Fruit fly (Drosophila melanogaster) whole organism, embryonic: ENCODE results near the gene CG4957.

Source experiments
- Atf-2 ChIP-seq: fragments of 200-800 bp; sonication (Bioruptor generic); optimal IDR thresholded peaks from 2 replicates; lab custom pipeline; 2016; ENCODE audit warnings: missing biosample characterization, missing genetic modification characterization
- CG10543 ChIP-seq: fragments of 200-800 bp; sonication (Bioruptor generic); optimal IDR thresholded peaks from 3 replicates; lab custom pipeline; 2017; ENCODE audit warnings: missing biosample characterization, mild to moderate bottlenecking, missing genetic modification characterization, moderate library complexity
- CG11085 ChIP-seq: fragments of 200-800 bp; sonication (Bioruptor generic); IDR thresholded peaks from 2 replicates; pipeline ENCODE4 v1.3.6; 2022; ENCODE audit warnings: missing biosample characterization, missing genetic modification characterization
- CG11093 ChIP-seq: fragments of 200-800 bp; sonication (Bioruptor generic); IDR thresholded peaks from 3 replicates; pipeline ENCODE4 v1.3.6; 2022; ENCODE audit warnings: missing biosample characterization, missing genetic modification characterization
- CG11247 ChIP-seq: fragments of 200-800 bp; sonication (Bioruptor generic); IDR thresholded peaks from 2 replicates; pipeline ENCODE4 v1.3.6; 2022; ENCODE audit warnings: missing biosample characterization, missing genetic modification characterization
- CG11456 ChIP-seq: fragments of 200-800 bp; sonication (Bioruptor generic); IDR thresholded peaks from 3 replicates; pipeline ENCODE4 v1.3.6; 2022; ENCODE audit warnings: missing biosample characterization, missing genetic modification characterization
- CG12659 ChIP-seq: fragments of 200-800 bp; sonication (Bioruptor generic); optimal IDR thresholded peaks from 3 replicates; lab custom pipeline; 2017; ENCODE audit warnings: mild to moderate bottlenecking, missing biosample characterization, missing genetic modification reagents, missing genetic modification characterization
- CG14014 ChIP-seq: fragments of 200-800 bp; sonication (Bioruptor generic); IDR thresholded peaks from 2 replicates; pipeline ENCODE4 v1.3.6; 2022; ENCODE audit warnings: missing biosample characterization, missing genetic modification characterization
- CG31388 ChIP-seq: fragments of 200-800 bp; sonication (Bioruptor generic); optimal IDR thresholded peaks from 2 replicates; lab custom pipeline; 2016; ENCODE audit warnings: missing biosample characterization, missing genetic modification characterization
- CG3281 ChIP-seq: fragments of 200-800 bp; sonication (Bioruptor generic); optimal IDR thresholded peaks from 3 replicates; lab custom pipeline; 2017; ENCODE audit warnings: missing biosample characterization, mild to moderate bottlenecking, missing genetic modification characterization
- CG43689 ChIP-seq: fragments of 200-800 bp; sonication (Bioruptor generic); IDR thresholded peaks from 2 replicates; pipeline ENCODE4 v1.3.6; 2022; ENCODE audit warnings: missing biosample characterization, missing genetic modification characterization
- CG5180 ChIP-seq: fragments of 200-800 bp; sonication (Bioruptor generic); optimal IDR thresholded peaks from 3 replicates; lab custom pipeline; 2017; ENCODE audit warnings: missing biosample characterization, missing genetic modification characterization, mild to moderate bottlenecking, moderate library complexity, missing genetic modification reagents
- CG6272 ChIP-seq: fragments of 200-800 bp; sonication (Bioruptor generic); IDR thresholded peaks from 2 replicates; pipeline ENCODE4 v1.3.6; 2022; ENCODE audit warnings: missing biosample characterization, missing genetic modification characterization
- CG6813 ChIP-seq: fragments of 200-800 bp; sonication (Bioruptor generic); optimal IDR thresholded peaks from 2 replicates; lab custom pipeline; 2017; ENCODE audit warnings: missing biosample characterization, missing genetic modification characterization, mild to moderate bottlenecking, moderate library complexity, missing genetic modification reagents
- Chrac-16 ChIP-seq: fragments of 200-800 bp; sonication (Bioruptor generic); optimal IDR thresholded peaks from 3 replicates; lab custom pipeline; 2016; ENCODE audit warnings: missing biosample characterization, missing genetic modification characterization
- D ChIP-seq, 2 experiments: fragments of 200-800 bp in 1 of 2; fragments of >200 bp in 1 of 2; sonication (Bioruptor generic) in 1 of 2; optimal IDR thresholded peaks; 2 replicates in 1 of 2; 3 replicates in 1 of 2; lab custom pipeline; 2017; ENCODE audit warnings: mild to moderate bottlenecking in 1 of 2, missing biosample characterization in 1 of 2, missing genetic modification characterization in 1 of 2, missing genetic modification reagents in 1 of 2
- Dll ChIP-seq: fragments of 200-800 bp; sonication (Bioruptor generic); IDR thresholded peaks from 4 replicates; pipeline ENCODE4 v1.3.6; 2022; ENCODE audit warnings: missing biosample characterization, missing genetic modification characterization; ENCODE audit not compliant: partially characterized antibody
- Doc3 ChIP-seq: fragments of 200-800 bp; sonication (Bioruptor generic); IDR thresholded peaks from 3 replicates; pipeline ENCODE4 v1.3.6; 2022; ENCODE audit warnings: missing biosample characterization, missing genetic modification characterization; ENCODE audit not compliant: partially characterized antibody
- Dp ChIP-seq: fragments of 200-800 bp; sonication (Bioruptor generic); optimal IDR thresholded peaks from 2 replicates; lab custom pipeline; 2018; ENCODE audit warnings: missing biosample characterization, mild to moderate bottlenecking, missing genetic modification characterization, moderate library complexity
- E2f2 ChIP-seq: fragments of 200-800 bp; sonication (Bioruptor generic); IDR thresholded peaks from 2 replicates; pipeline ENCODE4 v1.3.6; 2022; ENCODE audit warnings: missing biosample characterization, missing genetic modification characterization
- Gug ChIP-seq: fragments of 200-800 bp; sonication (Bioruptor generic); IDR thresholded peaks from 4 replicates; pipeline ENCODE4 v1.3.6; 2022; ENCODE audit warnings: missing biosample characterization, missing genetic modification characterization
- HmgD ChIP-seq: fragments of 200-800 bp; sonication (Bioruptor generic); optimal IDR thresholded peaks from 3 replicates; lab custom pipeline; 2016; ENCODE audit warnings: missing biosample characterization, missing genetic modification characterization
- HmgZ ChIP-seq: fragments of 200-800 bp; sonication (Bioruptor generic); optimal IDR thresholded peaks from 2 replicates; lab custom pipeline; 2018; ENCODE audit warnings: missing biosample characterization, mild to moderate bottlenecking, missing genetic modification characterization
- MESR4 ChIP-seq: fragments of 200-800 bp; sonication (Bioruptor generic); optimal IDR thresholded peaks from 2 replicates; lab custom pipeline; 2018; ENCODE audit warnings: missing biosample characterization, mild to moderate bottlenecking, missing genetic modification characterization, moderate library complexity
- Med ChIP-seq: fragments of 200-800 bp; sonication (Bioruptor generic); peaks from one replicate; lab custom pipeline; 2016; ENCODE audit warnings: missing biosample characterization, missing genetic modification characterization, mild to moderate bottlenecking, inconsistent platforms, moderate library complexity
- Meics ChIP-seq: fragments of 200-800 bp; sonication (Bioruptor generic); optimal IDR thresholded peaks from 2 replicates; lab custom pipeline; 2017; ENCODE audit warnings: missing biosample characterization, mild to moderate bottlenecking, missing genetic modification characterization
- Mes4 ChIP-seq: fragments of 200-800 bp; sonication (Bioruptor generic); optimal IDR thresholded peaks from 2 replicates; lab custom pipeline; 2016; ENCODE audit warnings: missing biosample characterization, missing genetic modification characterization
- Oaz ChIP-seq: fragments of 200-800 bp; sonication (Bioruptor generic); IDR thresholded peaks from 2 replicates; pipeline ENCODE4 v1.3.6; 2022; ENCODE audit warnings: missing biosample characterization, missing genetic modification characterization
- Pdp1 ChIP-seq, 2 experiments: fragments of 200-800 bp; sonication (Bioruptor generic); optimal IDR thresholded peaks; 3 replicates each; lab custom pipeline; 2016; ENCODE audit warnings: missing biosample characterization in 2 of 2, missing genetic modification characterization in 2 of 2, mild to moderate bottlenecking in 1 of 2, moderate library complexity in 1 of 2
- Ravus ChIP-seq: fragments of 200-800 bp; sonication (Bioruptor generic); IDR thresholded peaks from 2 replicates; pipeline ENCODE4 v1.3.6; 2022; ENCODE audit warnings: missing biosample characterization, missing genetic modification characterization
- Rx ChIP-seq: fragments of 200-800 bp; sonication (Bioruptor generic); IDR thresholded peaks from 2 replicates; pipeline ENCODE4 v1.3.6; 2022; ENCODE audit warnings: missing biosample characterization, missing genetic modification characterization
- dm ChIP-seq: fragments of 200-800 bp; sonication (Bioruptor generic); optimal IDR thresholded peaks from 3 replicates; lab custom pipeline; 2016; ENCODE audit warnings: missing biosample characterization, missing genetic modification characterization
- gcm ChIP-seq: fragments of 200-800 bp; sonication (Bioruptor generic); optimal IDR thresholded peaks from 2 replicates; lab custom pipeline; 2019; ENCODE audit warnings: missing biosample characterization, mild to moderate bottlenecking, missing genetic modification characterization, moderate library complexity
- gfzf ChIP-seq: fragments of 200-800 bp; sonication (Bioruptor generic); optimal IDR thresholded peaks from 2 replicates; lab custom pipeline; 2016; ENCODE audit warnings: missing biosample characterization, mild to moderate bottlenecking, missing genetic modification characterization, moderate library complexity
- hkb ChIP-seq, 2 experiments: fragments of 200-800 bp in 1 of 2; fragments of >200 bp in 1 of 2; sonication (Bioruptor generic) in 1 of 2; IDR thresholded peaks in 1 of 2; optimal IDR thresholded peaks in 1 of 2; 2 replicates each; pipeline versions ENCODE4 v1.3.6 to Lab custom; 2017 to 2022; ENCODE audit warnings: missing biosample characterization in 1 of 2, missing genetic modification characterization in 1 of 2
- inv ChIP-seq: fragments of 200-800 bp; sonication (Bioruptor generic); IDR thresholded peaks from 2 replicates; pipeline ENCODE4 v1.3.6; 2022; ENCODE audit warnings: missing biosample characterization, missing genetic modification characterization; ENCODE audit not compliant: partially characterized antibody
- kni ChIP-seq: fragments of 200-800 bp; sonication (Bioruptor generic); optimal IDR thresholded peaks from 3 replicates; lab custom pipeline; 2017; ENCODE audit warnings: mild to moderate bottlenecking, missing biosample characterization, missing genetic modification reagents, missing genetic modification characterization
- lbe ChIP-seq: fragments of 200-800 bp; sonication (Bioruptor generic); optimal IDR thresholded peaks from 2 replicates; lab custom pipeline; 2016; ENCODE audit warnings: missing biosample characterization, mild to moderate bottlenecking, missing genetic modification characterization
- pfk ChIP-seq: fragments of 200-800 bp; sonication (Bioruptor generic); optimal IDR thresholded peaks from 2 replicates; lab custom pipeline; 2018; ENCODE audit warnings: missing biosample characterization, mild to moderate bottlenecking, missing genetic modification characterization, moderate library complexity
- phol ChIP-seq: fragments of 200-800 bp; sonication (Bioruptor generic); optimal IDR thresholded peaks from 3 replicates; lab custom pipeline; 2018; ENCODE audit warnings: missing biosample characterization, mild to moderate bottlenecking, missing genetic modification characterization, moderate library complexity
- run ChIP-seq: fragments of 200-800 bp; sonication (Bioruptor generic); optimal IDR thresholded peaks from 3 replicates; lab custom pipeline; 2018; ENCODE audit warnings: missing biosample characterization, mild to moderate bottlenecking, missing genetic modification characterization
- salm ChIP-seq: fragments of 200-800 bp; sonication (Bioruptor generic); optimal IDR thresholded peaks from 2 replicates; lab custom pipeline; 2018; ENCODE audit warnings: missing biosample characterization, mild to moderate bottlenecking, missing genetic modification characterization
- seq ChIP-seq: fragments of 200-800 bp; sonication (Bioruptor generic); IDR thresholded peaks from 2 replicates; pipeline ENCODE4 v1.3.6; 2022; ENCODE audit warnings: missing biosample characterization, missing genetic modification characterization
- sob ChIP-seq: fragments of 200-800 bp; sonication (Bioruptor generic); IDR thresholded peaks from 2 replicates; pipeline ENCODE4 v1.3.6; 2022; ENCODE audit warnings: missing biosample characterization, missing genetic modification characterization
- stwl ChIP-seq: fragments of 200-800 bp; sonication (Bioruptor generic); optimal IDR thresholded peaks from 3 replicates; lab custom pipeline; 2018; ENCODE audit warnings: missing biosample characterization, mild to moderate bottlenecking, missing genetic modification characterization, moderate library complexity
- tin ChIP-seq: fragments of 200-800 bp; sonication (Bioruptor generic); optimal IDR thresholded peaks from 3 replicates; lab custom pipeline; 2016; ENCODE audit warnings: missing biosample characterization, missing genetic modification characterization
- tio ChIP-seq: fragments of 200-800 bp; sonication (Bioruptor generic); optimal IDR thresholded peaks from 2 replicates; lab custom pipeline; 2017; ENCODE audit warnings: missing biosample characterization, missing genetic modification characterization, inconsistent platforms
- wek ChIP-seq: fragments of 200-800 bp; sonication (Bioruptor generic); optimal IDR thresholded peaks from 3 replicates; lab custom pipeline; 2018; ENCODE audit warnings: missing biosample characterization, mild to moderate bottlenecking, missing genetic modification characterization, moderate library complexity

Gene CG4957

DNA sequence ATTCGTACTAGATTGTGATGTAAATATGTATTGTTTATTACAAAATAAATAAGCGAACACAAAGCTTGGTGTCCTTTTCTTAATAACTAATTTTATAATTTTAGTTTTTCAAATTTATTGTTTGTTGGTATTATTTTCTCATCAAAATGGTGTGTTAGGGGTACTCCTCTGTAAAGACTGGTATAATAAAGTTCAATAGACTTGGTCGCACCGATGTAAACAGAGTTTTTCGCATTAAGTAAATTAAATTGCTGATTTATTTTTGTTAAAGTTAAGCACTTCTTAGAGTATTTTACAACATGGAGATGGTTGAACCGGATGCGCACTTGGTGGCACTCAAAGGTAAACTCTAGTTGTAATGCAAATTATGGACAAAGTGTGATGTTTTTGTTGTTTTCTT is 2.2 kb upstream of the CG4957 start, which contains the start of gene CG4953 (continued):
- peak; percentile 33 for TF ChIP-seq MESR4 (GFP tag; lab: Kevin White, UChicago)
- TF ChIP-seq Chrac-16 (GFP tag; lab: Kevin White, UChicago): no peak
- TF ChIP-seq phol (tag; lab: Kevin White, UChicago): peak; percentile 0
- TF ChIP-seq D (optimal IDR thresholded peaks at IDR 0.05; lab: Kevin White, UChicago): no peak
- no peak for TF ChIP-seq D (GFP tag; optimal IDR thresholded peaks at IDR 0.05; lab: Kevin White, UChicago)
- no peak for TF ChIP-seq tio (GFP tag; lab: Kevin White, UChicago)
- TF ChIP-seq E2f2 (GFP tag; lab: Robert Waterston, UW): peak; percentile 26; the same call in 1 of the 2 replicates
- TF ChIP-seq wek (GFP tag; lab: Kevin White, UChicago): peak; percentile 93
- no peak for TF ChIP-seq Atf-2
- peak; percentile 4 for TF ChIP-seq CG12659

DNA sequence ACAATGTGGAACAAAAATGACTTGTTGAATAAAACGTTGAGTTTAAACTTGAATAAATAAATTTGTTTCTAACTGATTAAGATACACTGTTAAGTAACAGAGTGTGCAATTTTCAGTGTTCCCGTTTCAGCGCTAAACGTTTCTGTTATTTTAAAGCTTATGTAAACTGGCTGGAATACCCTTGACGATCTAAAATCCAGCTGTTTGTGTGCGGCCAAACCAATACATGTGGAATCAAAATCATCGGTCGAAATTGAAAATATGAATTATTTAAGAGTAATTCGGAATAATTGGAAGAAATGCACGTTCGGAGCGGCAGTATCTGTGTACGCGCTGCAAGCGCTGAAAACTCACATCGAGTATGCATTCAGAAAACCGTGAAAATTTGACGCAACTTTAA is 1.2 kb downstream of the CG4957 start, which contains the start of gene Mulk:
TSS of gene Mulk (plus strand) at position 198 of the 400 bp plus-strand sequence.
- TF ChIP-seq sob (GFP tag; lab: Robert Waterston, UW) (no peak), Meics (GFP tag; lab: Kevin White, UChicago) (no peak), dm (GFP tag; lab: Kevin White, UChicago) (peak; percentile 19), Doc3 (no peak), CG14014 (GFP tag; lab: Robert Waterston, UW) (no peak), run (tag; lab: Kevin White, UChicago) (no peak), Ravus (GFP tag; lab: Robert Waterston, UW) (no peak), kni (GFP tag; lab: Kevin White, UChicago) (no peak), HmgZ (tag; lab: Kevin White, UChicago) (peak; percentile 10), CG11093 (no peak), CG6272 (GFP tag; lab: Robert Waterston, UW) (no peak), D (optimal IDR thresholded peaks at IDR 0.05; lab: Kevin White, UChicago) (no peak), D (GFP tag; optimal IDR thresholded peaks at IDR 0.05; lab: Kevin White, UChicago) (no peak), CG43689 (GFP tag; lab: Robert Waterston, UW) (no peak), CG31388 (GFP tag; lab: Kevin White, UChicago) (no peak), Gug (GFP tag; lab: Robert Waterston, UW) (no peak), lbe (GFP tag; lab: Kevin White, UChicago) (no peak), CG3281 (no peak), Oaz (GFP tag; lab: Robert Waterston, UW) (no peak), CG5180 (GFP tag; lab: Kevin White, UChicago) (peak; percentile 40), Rx (GFP tag; lab: Robert Waterston, UW) (no peak), gcm (no peak), inv (no peak), pfk (GFP tag; lab: Kevin White, UChicago) (peak; percentile 91), Med (GFP tag; lab: Kevin White, UChicago) (no peak), Dll (GFP tag; lab: Robert Waterston, UW) (0 out of 4 replicates have a peak, but pooled peaks have one; percentile 29), seq (GFP tag; lab: Robert Waterston, UW) (no peak), CG6813 (GFP tag; lab: Kevin White, UChicago) (no peak), Pdp1 (GFP tag; optimal IDR thresholded peaks at IDR 0.05; lab: Kevin White, UChicago) (peak in 1 of 2 experiments; percentile 81), Mes4 (GFP tag; lab: Kevin White, UChicago) (no peak), tin (GFP tag; lab: Kevin White, UChicago) (no peak), gfzf (GFP tag; lab: Kevin White, UChicago) (peak; percentile 9), hkb (optimal IDR thresholded peaks at IDR 0.05; lab: Kevin White, UChicago) (no peak), hkb (GFP tag; IDR thresholded peaks at IDR 0.05; lab: Robert Waterston, UW) (no peak), CG11456 (GFP tag; lab: Robert Waterston, UW) (no peak), CG11247 (GFP tag; lab: Robert Waterston, UW) (no peak), CG10543 (GFP tag; lab: Kevin White, UChicago) (no peak), CG11085 (no peak), stwl (tag; lab: Kevin White, UChicago) (peak; percentile 36), salm (no peak), Dp (GFP tag; lab: Kevin White, UChicago) (no peak), MESR4 (GFP tag; lab: Kevin White, UChicago) (peak; percentile 23), HmgD (GFP tag; lab: Kevin White, UChicago) (no peak)
